Worm (Caenorhabditis elegans) whole organism, early embryonic: ENCODE measurements around the gene F46B6.6.

Source experiments
- B0310.2 ChIP-seq: sonication (generic microtip); optimal IDR thresholded peaks from 2 replicates; lab custom pipeline; 2016; ENCODE audit warnings: mild to moderate bottlenecking, missing genetic modification characterization, missing compliant biosample characterization
- F13C5.2 ChIP-seq: sonication (generic microtip); optimal IDR thresholded peaks from 2 replicates; lab custom pipeline; 2017; ENCODE audit warnings: mild to moderate bottlenecking, missing genetic modification characterization, inconsistent platforms, missing compliant biosample characterization
- aly-1 ChIP-seq: sonication (generic microtip); optimal IDR thresholded peaks from 2 replicates; lab custom pipeline; 2016; ENCODE audit warnings: missing genetic modification characterization, missing compliant biosample characterization
- ama-1 ChIP-seq: fragments of 150-350 bp; optimal IDR thresholded peaks from 2 replicates; lab custom pipeline; 2014
- ceh-13 ChIP-seq: fragments of 200-800 bp; sonication (Bioruptor generic); optimal IDR thresholded peaks from 2 replicates; lab custom pipeline; 2018; ENCODE audit warnings: mild to moderate bottlenecking, missing genetic modification characterization, missing compliant biosample characterization
- ceh-36 ChIP-seq: sonication (generic microtip); optimal IDR thresholded peaks from 2 replicates; lab custom pipeline; 2016; ENCODE audit warnings: missing genetic modification characterization, inconsistent platforms, missing compliant biosample characterization
- ets-7 ChIP-seq: sonication (generic microtip); optimal IDR thresholded peaks from 2 replicates; lab custom pipeline; 2016; ENCODE audit warnings: missing genotype, missing genetic modification characterization, missing compliant biosample characterization
- flt-1 ChIP-seq: fragments of 200-800 bp; sonication (Bioruptor generic); IDR thresholded peaks from 2 replicates; pipeline ENCODE4 v1.3.6; 2022; ENCODE audit warnings: missing genetic modification characterization, missing compliant biosample characterization
- hmbx-1 ChIP-seq: sonication (generic microtip); optimal IDR thresholded peaks from 2 replicates; lab custom pipeline; 2016; ENCODE audit warnings: mild to moderate bottlenecking, missing genetic modification characterization, missing compliant biosample characterization
- hmg-4 ChIP-seq: fragments of 200-800 bp; sonication (Bioruptor generic); optimal IDR thresholded peaks from 2 replicates; lab custom pipeline; 2018; ENCODE audit warnings: mild to moderate bottlenecking, missing genetic modification characterization, missing compliant biosample characterization
- hnd-1 ChIP-seq: sonication (generic microtip); optimal IDR thresholded peaks from 2 replicates; lab custom pipeline; 2016; ENCODE audit warnings: missing genetic modification characterization, missing compliant biosample characterization
- pes-1 ChIP-seq: fragments of 200-800 bp; sonication (Bioruptor generic); IDR thresholded peaks from 2 replicates; pipeline ENCODE4 v1.3.6; 2022; ENCODE audit warnings: missing genetic modification reagents, missing genetic modification characterization, missing compliant biosample characterization
- scrt-1 ChIP-seq: fragments of 200-800 bp; sonication (Bioruptor generic); IDR thresholded peaks from 2 replicates; pipeline ENCODE4 v1.3.6; 2022; ENCODE audit warnings: missing genetic modification characterization, missing compliant biosample characterization
- sea-1 ChIP-seq: fragments of 200-800 bp; sonication (Bioruptor generic); conservative IDR thresholded peaks from 2 replicates; pipeline ENCODE4 v1.3.6; 2022; ENCODE audit warnings: missing genetic modification characterization, missing compliant biosample characterization
- tbx-11 ChIP-seq: fragments of 200-800 bp; sonication (Bioruptor generic); IDR thresholded peaks from 2 replicates; pipeline ENCODE4 v1.3.6; 2022; ENCODE audit warnings: missing genetic modification characterization, missing compliant biosample characterization
- tbx-37 ChIP-seq: fragments of 200-800 bp; sonication (Bioruptor generic); conservative IDR thresholded peaks from 2 replicates; pipeline ENCODE4 v1.3.6; 2022; ENCODE audit warnings: missing genetic modification reagents, missing genetic modification characterization, missing compliant biosample characterization
- tra-4 ChIP-seq: sonication (generic microtip); optimal IDR thresholded peaks from 2 replicates; lab custom pipeline; 2017; ENCODE audit warnings: missing genetic modification characterization, missing compliant biosample characterization

Gene F46B6.6

ce11 chrV:9758437-9758836 is 28.2 kb downstream of the F46B6.6 start:
- no peak for TF ChIP-seq tra-4 (tag; lab: Kevin White, UChicago)
- no peak for TF ChIP-seq sea-1
- TF ChIP-seq flt-1 (GFP tag; lab: Robert Waterston, UW): no peak
- TF ChIP-seq B0310.2 (tag; lab: Kevin White, UChicago): no peak
- TF ChIP-seq ceh-36 (tag; lab: Kevin White, UChicago): no peak
- TF ChIP-seq scrt-1 (GFP tag; lab: Robert Waterston, UW): no peak
- TF ChIP-seq hmbx-1 (tag; lab: Kevin White, UChicago): no peak
- no peak for TF ChIP-seq aly-1 (tag; lab: Kevin White, UChicago)
- TF ChIP-seq hmg-4 (GFP tag; lab: Kevin White, UChicago): no peak
- TF ChIP-seq ama-1: no peak
- no peak for TF ChIP-seq F13C5.2 (tag; lab: Kevin White, UChicago)
- no peak for TF ChIP-seq ets-7
- TF ChIP-seq pes-1: no peak
- no peak for TF ChIP-seq ceh-13 (GFP tag; lab: Kevin White, UChicago)
- no peak for TF ChIP-seq tbx-11
- no peak for TF ChIP-seq hnd-1 (tag; lab: Kevin White, UChicago)
- no peak for TF ChIP-seq tbx-37 (GFP tag; lab: Robert Waterston, UW)

ce11 chrV:9757884-9758283 is 28.8 kb downstream of the F46B6.6 start, which contains the start of gene F58E6.11:
TSS of gene F58E6.11 (minus strand) at chrV:9757984.
- no peak for TF ChIP-seq ets-7
- no peak for TF ChIP-seq sea-1
- no peak for TF ChIP-seq tra-4 (tag; lab: Kevin White, UChicago)
- TF ChIP-seq pes-1: no peak
- TF ChIP-seq ceh-36 (tag; lab: Kevin White, UChicago): no peak
- no peak for TF ChIP-seq ama-1

- TF ChIP-seq scrt-1 (GFP tag; lab: Robert Waterston, UW) (no peak), aly-1 (tag; lab: Kevin White, UChicago) (no peak), hmbx-1 (tag; lab: Kevin White, UChicago) (no peak), pes-1 (no peak), B0310.2 (tag; lab: Kevin White, UChicago) (no peak), sea-1 (no peak)
These were observed 30.4 kb downstream of the F46B6.6 start, which contains the start of gene hrg-3 for ce11 chrV:9756242-9756641. TSS of gene hrg-3 (plus strand) at chrV:9756468.

ce11 chrV:9755725-9756124 is 30.9 kb downstream of the F46B6.6 start, which contains the start of gene F58E6.8:
TSS of gene F58E6.8 (minus strand) at chrV:9755825.
- TF ChIP-seq aly-1 (tag; lab: Kevin White, UChicago): no peak
- TF ChIP-seq tbx-11: no peak
- no peak for TF ChIP-seq scrt-1 (GFP tag; lab: Robert Waterston, UW)

ce11 chrV:9754459-9754858 is 32.2 kb downstream of the F46B6.6 start, which contains the start of gene F58E6.5:
TSS of gene F58E6.5 (minus strand) at chrV:9754559.
- no peak for TF ChIP-seq hmbx-1 (tag; lab: Kevin White, UChicago)

- no peak for TF ChIP-seq tbx-11
- TF ChIP-seq ets-7: no peak
- TF ChIP-seq ceh-13 (GFP tag; lab: Kevin White, UChicago): no peak
- TF ChIP-seq scrt-1 (GFP tag; lab: Robert Waterston, UW): no peak
- TF ChIP-seq tbx-37 (GFP tag; lab: Robert Waterston, UW): no peak
- no peak for TF ChIP-seq hmbx-1 (tag; lab: Kevin White, UChicago)
- no peak for TF ChIP-seq tra-4 (tag; lab: Kevin White, UChicago)
- TF ChIP-seq B0310.2 (tag; lab: Kevin White, UChicago): no peak
- no peak for TF ChIP-seq hnd-1 (tag; lab: Kevin White, UChicago)
- no peak for TF ChIP-seq ama-1
These were observed 33.1 kb downstream of the F46B6.6 start for ce11 chrV:9753554-9753953.

ce11 chrV:9752918-9753317 is 33.8 kb downstream of the F46B6.6 start, which contains the start of gene F58E6.6:
TSS of gene F58E6.6 (minus strand) at chrV:9753018.
- no peak for TF ChIP-seq tra-4 (tag; lab: Kevin White, UChicago)
- no peak for TF ChIP-seq aly-1 (tag; lab: Kevin White, UChicago)
- no peak for TF ChIP-seq ceh-36 (tag; lab: Kevin White, UChicago)
- TF ChIP-seq flt-1 (GFP tag; lab: Robert Waterston, UW): no peak

ce11 chrV:9750308-9750707 is 36.4 kb downstream of the F46B6.6 start, which contains the start of gene F58E6.4:
TSS of gene F58E6.4 (minus strand) at chrV:9750408.
- TF ChIP-seq B0310.2 (tag; lab: Kevin White, UChicago) (no peak), F13C5.2 (tag; lab: Kevin White, UChicago) (no peak), hmg-4 (GFP tag; lab: Kevin White, UChicago) (no peak), hmbx-1 (tag; lab: Kevin White, UChicago) (no peak), hnd-1 (tag; lab: Kevin White, UChicago) (no peak), scrt-1 (GFP tag; lab: Robert Waterston, UW) (no peak), ets-7 (no peak), tbx-11 (no peak), ceh-36 (tag; lab: Kevin White, UChicago) (no peak), tbx-37 (GFP tag; lab: Robert Waterston, UW) (no peak), aly-1 (tag; lab: Kevin White, UChicago) (no peak), flt-1 (GFP tag; lab: Robert Waterston, UW) (no peak), tra-4 (tag; lab: Kevin White, UChicago) (no peak)

- TF ChIP-seq B0310.2 (tag; lab: Kevin White, UChicago) (no peak), tra-4 (tag; lab: Kevin White, UChicago) (no peak), ceh-13 (GFP tag; lab: Kevin White, UChicago) (no peak), ama-1 (no peak), flt-1 (GFP tag; lab: Robert Waterston, UW) (no peak), F13C5.2 (tag; lab: Kevin White, UChicago) (no peak), pes-1 (no peak), scrt-1 (GFP tag; lab: Robert Waterston, UW) (no peak), sea-1 (no peak), hnd-1 (tag; lab: Kevin White, UChicago) (no peak)
These were observed 41.7 kb downstream of the F46B6.6 start, which contains the start of gene F58E6.13 for ce11 chrV:9744934-9745333. TSS of gene F58E6.13 (plus strand) at chrV:9745234.
